Worm (Caenorhabditis elegans) whole organism, L4 larva: ENCODE measurements around the gene ZK550.6.

Source experiments
- D1046.2 ChIP-seq: fragments of 200-800 bp; sonication (Bioruptor generic); IDR thresholded peaks from 2 replicates; pipeline ENCODE4 v1.3.6; 2022; ENCODE audit warnings: missing genetic modification characterization, missing compliant biosample characterization
- F37D6.2 ChIP-seq: sonication (generic microtip); optimal IDR thresholded peaks from 2 replicates; lab custom pipeline; 2016; ENCODE audit warnings: mild to moderate bottlenecking, missing genetic modification characterization, missing compliant biosample characterization
- F44E2.7 ChIP-seq: fragments of 200-800 bp; sonication (Bioruptor generic); IDR thresholded peaks from 2 replicates; pipeline ENCODE4 v2.1.2; 2022; ENCODE audit warnings: missing genetic modification characterization, missing compliant biosample characterization
- F49E8.2 ChIP-seq: sonication (generic microtip); optimal IDR thresholded peaks from 2 replicates; lab custom pipeline; 2016; ENCODE audit warnings: missing compliant biosample characterization, mild to moderate bottlenecking, missing genetic modification characterization, borderline replicate concordance
- R02D3.7 ChIP-seq: fragments of 150-350 bp; sonication (generic microtip); optimal IDR thresholded peaks from 3 replicates; lab custom pipeline; 2014; ENCODE audit warnings: missing biosample characterization, missing genetic modification characterization
- T20F7.1 ChIP-seq: fragments of 200-800 bp; sonication (Bioruptor generic); optimal IDR thresholded peaks from 2 replicates; lab custom pipeline; 2018; ENCODE audit warnings: mild to moderate bottlenecking, missing genetic modification characterization, missing compliant biosample characterization
- T26A8.4 ChIP-seq: fragments of 200-800 bp; sonication (Bioruptor generic); IDR thresholded peaks from 2 replicates; pipeline ENCODE4 v1.3.6; 2022; ENCODE audit warnings: missing genetic modification characterization, missing compliant biosample characterization
- Y105C5A.15 ChIP-seq: fragments of 200-800 bp; sonication (Bioruptor generic); IDR thresholded peaks from 2 replicates; pipeline ENCODE4 v1.3.6; 2022; ENCODE audit warnings: missing genetic modification characterization, missing compliant biosample characterization
- Y75B8A.6 ChIP-seq: fragments of 200-800 bp; sonication (Bioruptor generic); IDR thresholded peaks from 2 replicates; pipeline ENCODE4 v1.3.6; 2022; ENCODE audit warnings: missing genetic modification reagents, missing genetic modification characterization, missing compliant biosample characterization
- ZK337.2 ChIP-seq: fragments of 200-800 bp; sonication (Bioruptor generic); IDR thresholded peaks from 2 replicates; pipeline ENCODE4 v1.3.6; 2022; ENCODE audit warnings: missing genetic modification reagents, missing genetic modification characterization, missing compliant biosample characterization
- ama-1 ChIP-seq: fragments of 150-350 bp; optimal IDR thresholded peaks from 2 replicates; lab custom pipeline; 2014; ENCODE audit warnings: inconsistent platforms, mixed read lengths
- ceh-20 ChIP-seq: fragments of 200-800 bp; sonication (Bioruptor generic); IDR thresholded peaks from 2 replicates; pipeline ENCODE4 v1.3.6; 2022; ENCODE audit warnings: missing genetic modification reagents, missing genetic modification characterization, missing compliant biosample characterization
- ceh-62 ChIP-seq: sonication (generic microtip); optimal IDR thresholded peaks from 2 replicates; lab custom pipeline; 2017; ENCODE audit warnings: missing biosample characterization, missing genetic modification characterization
- cey-2 ChIP-seq: sonication (generic microtip); optimal IDR thresholded peaks from 3 replicates; lab custom pipeline; 2017; ENCODE audit warnings: missing genetic modification characterization, mild to moderate bottlenecking, missing compliant biosample characterization, antibody characterized with exemption, borderline replicate concordance; ENCODE audit not compliant: insufficient read depth
- daf-16 ChIP-seq, 3 experiments: sonication (generic microtip); optimal IDR thresholded peaks; 2 replicates each; lab custom pipeline; 2016 to 2017; ENCODE audit warnings: missing genetic modification characterization in 3 of 3, missing genetic modification reagents in 3 of 3, mild to moderate bottlenecking in 2 of 3, missing compliant biosample characterization in 2 of 3, missing biosample characterization in 1 of 3, moderate library complexity in 1 of 3
- daf-19 ChIP-seq: fragments of 200-800 bp; sonication (Bioruptor generic); conservative IDR thresholded peaks from 2 replicates; pipeline ENCODE4 v1.3.6; 2022; ENCODE audit warnings: missing genetic modification characterization, missing compliant biosample characterization
- dmd-8 ChIP-seq: fragments of 200-800 bp; sonication (Bioruptor generic); IDR thresholded peaks from 2 replicates; pipeline ENCODE4 v1.3.6; 2022; ENCODE audit warnings: missing genetic modification characterization, missing compliant biosample characterization
- duxl-1 ChIP-seq: sonication (generic microtip); optimal IDR thresholded peaks from 2 replicates; lab custom pipeline; 2016; ENCODE audit warnings: mild to moderate bottlenecking, missing genetic modification characterization, moderate library complexity, missing compliant biosample characterization; ENCODE audit not compliant: poor library complexity
- dve-1 ChIP-seq: sonication (generic microtip); optimal IDR thresholded peaks from 2 replicates; lab custom pipeline; 2017; ENCODE audit warnings: antibody characterized with exemption, mild to moderate bottlenecking, missing genetic modification characterization, missing compliant biosample characterization; ENCODE audit not compliant: insufficient read depth
- egl-43 ChIP-seq: fragments of 200-800 bp; sonication (Bioruptor generic); IDR thresholded peaks from 2 replicates; pipeline ENCODE4 v1.3.6; 2022; ENCODE audit warnings: missing genetic modification reagents, missing genetic modification characterization, missing compliant biosample characterization
- fos-1 ChIP-seq: fragments of 150-350 bp; optimal IDR thresholded peaks from 2 replicates; lab custom pipeline; 2014; ENCODE audit warnings: missing biosample characterization, missing genetic modification characterization
- hif-1 ChIP-seq, 2 experiments: sonication (generic microtip); optimal IDR thresholded peaks; 2 replicates each; lab custom pipeline; 2016 to 2017; ENCODE audit warnings: missing compliant biosample characterization in 2 of 2, missing genetic modification characterization in 2 of 2, missing genetic modification reagents in 2 of 2, missing genotype in 2 of 2, mild to moderate bottlenecking in 1 of 2
- hlh-11 ChIP-seq: fragments of 200-800 bp; sonication (Bioruptor generic); optimal IDR thresholded peaks from 2 replicates; lab custom pipeline; 2018; ENCODE audit warnings: mild to moderate bottlenecking, missing genetic modification characterization, missing compliant biosample characterization
- hlh-30 ChIP-seq: sonication (generic microtip); optimal IDR thresholded peaks from 2 replicates; lab custom pipeline; 2017; ENCODE audit warnings: antibody characterized with exemption, mild to moderate bottlenecking, missing genetic modification characterization, missing compliant biosample characterization; ENCODE audit not compliant: insufficient read depth
- jun-1 ChIP-seq: fragments of 150-350 bp; optimal IDR thresholded peaks from 2 replicates; lab custom pipeline; 2014; ENCODE audit warnings: missing biosample characterization, missing genetic modification reagents, missing genetic modification characterization
- lin-13 ChIP-seq: fragments of 150-350 bp; optimal IDR thresholded peaks from 2 replicates; lab custom pipeline; 2014; ENCODE audit warnings: missing biosample characterization, missing genetic modification reagents, missing genetic modification characterization
- madf-5 ChIP-seq, 2 experiments: fragments of 200-800 bp; sonication (Bioruptor generic); IDR thresholded peaks; 2 replicates each; pipeline ENCODE4 v1.3.6; 2022; ENCODE audit warnings: missing compliant biosample characterization in 2 of 2, missing genetic modification characterization in 2 of 2
- mdl-1 ChIP-seq, 2 experiments: fragments of 150-350 bp in 1 of 2; sonication (generic microtip) in 1 of 2; optimal IDR thresholded peaks; 2 replicates each; lab custom pipeline; 2014 to 2017; ENCODE audit warnings: missing biosample characterization in 2 of 2, missing genetic modification characterization in 2 of 2
- mdt-29 ChIP-seq: fragments of 200-800 bp; sonication (Bioruptor generic); IDR thresholded peaks from 2 replicates; pipeline ENCODE4 v1.3.6; 2022; ENCODE audit warnings: missing genetic modification reagents, missing genetic modification characterization, missing compliant biosample characterization
- mes-2 ChIP-seq: sonication (generic microtip); optimal IDR thresholded peaks from 2 replicates; lab custom pipeline; 2016; ENCODE audit warnings: missing genotype, mild to moderate bottlenecking, missing genetic modification characterization, missing compliant biosample characterization; ENCODE audit not compliant: poor library complexity, severe bottlenecking
- mxl-2 ChIP-seq: fragments of 200-800 bp; sonication (Bioruptor generic); conservative IDR thresholded peaks from 2 replicates; pipeline ENCODE4 v1.3.6; 2022; ENCODE audit warnings: missing genetic modification reagents, missing genetic modification characterization, missing compliant biosample characterization
- mxl-3 ChIP-seq: fragments of 200-800 bp; sonication (Bioruptor generic); optimal IDR thresholded peaks from 2 replicates; lab custom pipeline; 2018; ENCODE audit warnings: mild to moderate bottlenecking, missing genetic modification characterization, missing compliant biosample characterization
- nhr-10 ChIP-seq: fragments of 150-350 bp; optimal IDR thresholded peaks from 2 replicates; lab custom pipeline; 2014; ENCODE audit warnings: missing biosample characterization, missing genetic modification characterization
- nhr-25 ChIP-seq: sonication (generic microtip); optimal IDR thresholded peaks from 2 replicates; lab custom pipeline; 2017; ENCODE audit warnings: missing genetic modification characterization, mild to moderate bottlenecking, missing compliant biosample characterization, antibody characterized with exemption, moderate library complexity, borderline replicate concordance; ENCODE audit not compliant: insufficient read depth
- nhr-28 ChIP-seq: fragments of 150-350 bp; optimal IDR thresholded peaks from 2 replicates; lab custom pipeline; 2014; ENCODE audit warnings: missing biosample characterization, missing genetic modification characterization
- nhr-42 ChIP-seq: fragments of 200-800 bp; sonication (Bioruptor generic); IDR thresholded peaks from 2 replicates; pipeline ENCODE4 v1.3.6; 2022; ENCODE audit warnings: missing genetic modification characterization, missing compliant biosample characterization
- nhr-48 ChIP-seq: sonication (generic microtip); optimal IDR thresholded peaks from 2 replicates; lab custom pipeline; 2016; ENCODE audit warnings: mild to moderate bottlenecking, missing genetic modification characterization, missing compliant biosample characterization
- nhr-6 ChIP-seq: fragments of 150-350 bp; optimal IDR thresholded peaks from 2 replicates; lab custom pipeline; 2014; ENCODE audit warnings: missing biosample characterization, missing genetic modification characterization
- nhr-77 ChIP-seq: fragments of 150-350 bp; optimal IDR thresholded peaks from 2 replicates; lab custom pipeline; 2014; ENCODE audit warnings: missing biosample characterization, missing genetic modification characterization
- php-3 ChIP-seq: fragments of 200-800 bp; sonication (Bioruptor generic); IDR thresholded peaks from 2 replicates; pipeline ENCODE4 v1.3.6; 2022; ENCODE audit warnings: missing genetic modification reagents, missing genetic modification characterization, missing compliant biosample characterization
- pqm-1 ChIP-seq: sonication (generic microtip); optimal IDR thresholded peaks from 2 replicates; lab custom pipeline; 2017; ENCODE audit warnings: missing biosample characterization, missing genetic modification characterization
- snpc-4 ChIP-seq: fragments of 150-350 bp; optimal IDR thresholded peaks from 2 replicates; lab custom pipeline; 2014; ENCODE audit warnings: missing biosample characterization, missing genetic modification characterization
- spr-1 ChIP-seq: sonication (generic microtip); optimal IDR thresholded peaks from 2 replicates; lab custom pipeline; 2016; ENCODE audit warnings: mild to moderate bottlenecking, missing genetic modification characterization, missing compliant biosample characterization
- tag-97 ChIP-seq: fragments of 200-800 bp; sonication (Bioruptor generic); IDR thresholded peaks from 2 replicates; pipeline ENCODE4 v1.3.6; 2022; ENCODE audit warnings: missing genetic modification characterization, missing compliant biosample characterization
- tra-1 ChIP-seq: fragments of 200-800 bp; sonication (Bioruptor generic); IDR thresholded peaks from 2 replicates; pipeline ENCODE4 v1.3.6; 2022; ENCODE audit warnings: missing genetic modification reagents, missing genetic modification characterization, missing compliant biosample characterization
- unc-62 ChIP-seq, 3 experiments: fragments of 150-350 bp in 1 of 3; sonication (generic microtip); optimal IDR thresholded peaks in 2 of 3; peaks in 1 of 3; 1 replicate in 1 of 3; 2 replicates in 2 of 3; lab custom pipeline; 2014 to 2017; ENCODE audit warnings: missing biosample characterization in 3 of 3, missing genetic modification characterization in 3 of 3, missing genetic modification reagents in 3 of 3, missing genotype in 1 of 3
- vab-7 ChIP-seq: fragments of 200-800 bp; sonication (Bioruptor generic); IDR thresholded peaks from 2 replicates; pipeline ENCODE4 v1.3.6; 2022; ENCODE audit warnings: missing genetic modification reagents, missing genetic modification characterization, missing compliant biosample characterization
- zfp-3 ChIP-seq: fragments of 200-800 bp; sonication (Bioruptor generic); conservative IDR thresholded peaks from 2 replicates; pipeline ENCODE4 v1.3.6; 2022; ENCODE audit warnings: missing genetic modification reagents, missing genetic modification characterization, missing compliant biosample characterization

Gene ZK550.6

DNA sequence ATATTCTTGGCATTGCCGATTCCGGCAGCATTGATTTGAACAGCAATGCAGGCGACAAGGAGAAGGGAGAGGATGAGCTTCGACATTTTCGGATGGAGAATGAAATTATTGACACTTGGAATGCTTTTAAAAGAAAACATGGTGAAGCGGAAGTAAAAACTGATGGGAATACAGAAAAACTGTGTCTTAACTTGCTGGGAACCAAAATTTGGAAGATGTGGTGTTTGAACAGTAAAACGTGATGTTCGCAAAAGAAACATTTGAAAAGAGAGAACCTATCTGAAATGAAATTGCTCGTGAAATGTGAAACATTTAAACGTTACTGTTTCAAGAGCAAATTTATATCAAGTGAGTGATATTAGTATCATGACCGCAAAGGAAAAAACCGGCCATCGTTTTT is 2.4 kb upstream of the ZK550.6 start, which contains the start of gene F26D10.13:
TSS of gene F26D10.13 (minus strand) at position 101 of the 400 bp plus-strand sequence.
- TF ChIP-seq fos-1 (tag; lab: Kevin White, UChicago): no peak
- TF ChIP-seq mes-2 (tag; lab: Kevin White, UChicago): no peak
- TF ChIP-seq hlh-30: no peak
- no peak for TF ChIP-seq duxl-1 (tag; lab: Kevin White, UChicago)
- TF ChIP-seq mdt-29 (GFP tag; lab: Robert Waterston, UW): no peak
- no peak for TF ChIP-seq Y75B8A.6
- TF ChIP-seq pqm-1 (tag; lab: Kevin White, UChicago): no peak
- no peak for TF ChIP-seq unc-62 (GFP tag; optimal IDR thresholded peaks at IDR 0.05 in 1 of 2; lab: Kevin White, UChicago)
- no peak for TF ChIP-seq unc-62 (tag; optimal IDR thresholded peaks at IDR 0.05; lab: Kevin White, UChicago)
- TF ChIP-seq spr-1 (tag; lab: Kevin White, UChicago): no peak

- TF ChIP-seq ceh-62 (tag; lab: Kevin White, UChicago) (no peak), nhr-6 (tag; lab: Kevin White, UChicago) (peak; percentile 31), ZK337.2 (GFP tag; lab: Robert Waterston, UW) (no peak), mdl-1 (tag; optimal IDR thresholded peaks at IDR 0.05; lab: Kevin White, UChicago) (peak; percentile 20 to 79), lin-13 (GFP tag; lab: Kevin White, UChicago) (peak; percentile 0), egl-43 (GFP tag; lab: Robert Waterston, UW) (no peak), F49E8.2 (tag; lab: Kevin White, UChicago) (no peak), daf-16 (GFP tag; optimal IDR thresholded peaks at IDR 0.05; lab: Kevin White, UChicago) (peak in 1 of 2 experiments; percentile 54), daf-16 (tag; optimal IDR thresholded peaks at IDR 0.05; lab: Kevin White, UChicago) (peak; percentile 96), nhr-28 (tag; lab: Kevin White, UChicago) (peak; percentile 92), mdt-29 (GFP tag; lab: Robert Waterston, UW) (no peak), F37D6.2 (tag; lab: Kevin White, UChicago) (no peak), F44E2.7 (GFP tag; lab: Robert Waterston, UW) (no peak), zfp-3 (GFP tag; lab: Robert Waterston, UW) (no peak), D1046.2 (no peak), php-3 (GFP tag; lab: Robert Waterston, UW) (no peak), R02D3.7 (tag; lab: Kevin White, UChicago) (no peak), T20F7.1 (GFP tag; lab: Kevin White, UChicago) (no peak), ama-1 (peak; percentile 84), daf-19 (GFP tag; lab: Robert Waterston, UW) (no peak), hlh-11 (tag; lab: Kevin White, UChicago) (peak; percentile 92), cey-2 (tag; lab: Kevin White, UChicago) (no peak), nhr-25 (no peak), tag-97 (GFP tag; lab: Robert Waterston, UW) (no peak), nhr-10 (tag; lab: Kevin White, UChicago) (no peak), madf-5 (GFP tag; IDR thresholded peaks at IDR 0.05; lab: Robert Waterston, UW) (no peak), ceh-20 (GFP tag; lab: Robert Waterston, UW) (no peak), T26A8.4 (0 out of 2 replicates have a peak, but pooled peaks have one; percentile 21), mxl-3 (GFP tag; lab: Kevin White, UChicago) (peak; percentile 94), jun-1 (no peak), nhr-77 (peak; percentile 88), nhr-48 (tag; lab: Kevin White, UChicago) (peak; percentile 75), Y105C5A.15 (GFP tag; lab: Robert Waterston, UW) (no peak), mxl-2 (no peak), dve-1 (tag; lab: Kevin White, UChicago) (peak; percentile 92), tra-1 (GFP tag; lab: Robert Waterston, UW) (0 out of 2 replicates have a peak, but pooled peaks have one; percentile 63), vab-7 (GFP tag; lab: Robert Waterston, UW) (no peak), nhr-42 (GFP tag; lab: Robert Waterston, UW) (no peak), hif-1 (tag; optimal IDR thresholded peaks at IDR 0.05; lab: Kevin White, UChicago) (peak; percentile 7 to 96), dmd-8 (GFP tag; lab: Robert Waterston, UW) (no peak), snpc-4 (tag; lab: Kevin White, UChicago) (no peak), Y75B8A.6 (no peak)
Measured at ce11 chrIV:17263714-17264113, 1.4 kb upstream of the ZK550.6 start.
